Fruit fly (Drosophila melanogaster): ENCODE results near the gene CG3792.

Gene CG3792

dm6 chr2L:5009306-5010030 is 32.4 kb downstream of the CG3792 start, which contains the start of gene Rtnl1 (continued):
- TF ChIP-seq CG6175 (GFP tag; IDR thresholded peaks at IDR 0.05) (0 out of 3 replicates have a peak, but pooled peaks have one; percentile 7), CG15601 (tag; optimal IDR thresholded peaks at IDR 0.05) (peak; percentile 42), Atf-2 (GFP tag; optimal IDR thresholded peaks at IDR 0.05) (peak; percentile 9), ap (GFP tag; IDR thresholded peaks at IDR 0.05) (no peak), Adf1 (GFP tag; IDR thresholded peaks at IDR 0.05) (peak; percentile 31; the same call in 1 of the 2 replicates), tll (GFP tag; optimal IDR thresholded peaks at IDR 0.05) (no peak), Bteb2 (GFP tag; optimal IDR thresholded peaks at IDR 0.05) (peak; percentile 21), Med (GFP tag) (peak; percentile 91), Antp (GFP tag; optimal IDR thresholded peaks at IDR 0.05) (peak; percentile 35), CHES-1-like (GFP tag; optimal IDR thresholded peaks at IDR 0.05) (peak; percentile 78), Eip74EF (GFP tag; optimal IDR thresholded peaks at IDR 0.05) (peak in 1 of 2 experiments; percentile 1), Opbp (GFP tag; IDR thresholded peaks at IDR 0.05; ENCODE audit: partially characterized antibody) (peak; percentile 95), sisA (GFP tag; IDR thresholded peaks at IDR 0.05) (no peak; the same call in 1 of the 2 replicates), gcm2 (GFP tag; optimal IDR thresholded peaks at IDR 0.05) (peak; percentile 37), lola (GFP tag; optimal IDR thresholded peaks at IDR 0.05) (no peak), CG8478 (optimal IDR thresholded peaks at IDR 0.05) (peak; percentile 66), Gug (GFP tag; IDR thresholded peaks at IDR 0.05) (no peak), CG12391 (tag; optimal IDR thresholded peaks at IDR 0.05) (peak; percentile 51), Ets65A (GFP tag) (peak; percentile 42), CG7556 (GFP tag; optimal IDR thresholded peaks at IDR 0.05) (peak; percentile 8), ATbp (GFP tag; optimal IDR thresholded peaks at IDR 0.05) (no peak), pum (GFP tag; optimal IDR thresholded peaks at IDR 0.05) (peak; percentile 19), CG10209 (GFP tag; optimal IDR thresholded peaks at IDR 0.05) (no peak), scrt (GFP tag; optimal IDR thresholded peaks at IDR 0.05) (no peak), sima (GFP tag; optimal IDR thresholded peaks at IDR 0.05) (no peak), CG10366 (GFP tag; IDR thresholded peaks at IDR 0.05) (no peak), CG34422 (GFP tag; IDR thresholded peaks at IDR 0.05) (peak; percentile 49; the same call in 2 of the 3 replicates), sqz (GFP tag; optimal IDR thresholded peaks at IDR 0.05) (no peak), CG2712 (tag; optimal IDR thresholded peaks at IDR 0.05) (peak; percentile 60), prd (optimal IDR thresholded peaks at IDR 0.05) (no peak), prd (GFP tag; IDR thresholded peaks at IDR 0.05) (no peak), org-1 (GFP tag; optimal IDR thresholded peaks at IDR 0.05) (no peak), CG15696 (tag; optimal IDR thresholded peaks at IDR 0.05) (no peak), BEAF-32 (GFP tag; optimal IDR thresholded peaks at IDR 0.05) (peak; percentile 98), CG15479 (GFP tag; optimal IDR thresholded peaks at IDR 0.05) (peak; percentile 31), CG8765 (GFP tag; IDR thresholded peaks at IDR 0.05) (no peak; the same call in 1 of the 2 replicates), CG17612 (GFP tag; IDR thresholded peaks at IDR 0.05) (no peak), bcd (GFP tag; optimal IDR thresholded peaks at IDR 0.05) (no peak), CG2678 (tag; optimal IDR thresholded peaks at IDR 0.05) (no peak), CG31224 (GFP tag; IDR thresholded peaks at IDR 0.05) (no peak), tna (GFP tag; IDR thresholded peaks at IDR 0.05; ENCODE audit: partially characterized antibody) (peak; percentile 90), Fer1 (GFP tag; optimal IDR thresholded peaks at IDR 0.05) (peak; percentile 28), shn (GFP tag; optimal IDR thresholded peaks at IDR 0.05) (peak; percentile 29), NK7.1 (GFP tag; optimal IDR thresholded peaks at IDR 0.05) (no peak), CG12744 (GFP tag; optimal IDR thresholded peaks at IDR 0.05) (peak; percentile 46), fd102C (GFP tag; optimal IDR thresholded peaks at IDR 0.05) (no peak), CG14050 (GFP tag; IDR thresholded peaks at IDR 0.05) (no peak), Meics (GFP tag; optimal IDR thresholded peaks at IDR 0.05) (no peak), wor (GFP tag; IDR thresholded peaks at IDR 0.05) (no peak), CG2199 (GFP tag; IDR thresholded peaks at IDR 0.05) (no peak)
